Fruit fly (Drosophila melanogaster) whole organism, wandering third instar larva: ENCODE data around the gene Psa.

Experiments used
- Abd-B ChIP-seq: fragments of >200 bp; optimal IDR thresholded peaks from 2 replicates; lab custom pipeline; 2017; ENCODE audit warnings: missing biosample characterization, missing genetic modification characterization
- CG32264 ChIP-seq: fragments of 200-800 bp; sonication (Bioruptor generic); optimal IDR thresholded peaks from 2 replicates; lab custom pipeline; 2016; ENCODE audit warnings: missing biosample characterization, missing genetic modification characterization
- CG9705 ChIP-seq: fragments of 200-800 bp; sonication (Bioruptor generic); optimal IDR thresholded peaks from 2 replicates; lab custom pipeline; 2018; ENCODE audit warnings: missing biosample characterization, mild to moderate bottlenecking, missing genetic modification characterization
- Dfd ChIP-seq: fragments of >200 bp; optimal IDR thresholded peaks from 2 replicates; lab custom pipeline; 2017; ENCODE audit warnings: missing biosample characterization, missing genetic modification characterization
- Dif ChIP-seq: fragments of 200-275, 200-300 bp; sonication (Bioruptor generic); optimal IDR thresholded peaks from 2 replicates; lab custom pipeline; 2018; ENCODE audit warnings: missing biosample characterization, missing genetic modification characterization; ENCODE audit not compliant: partially characterized antibody
- GATAd ChIP-seq: sonication (Bioruptor generic); optimal IDR thresholded peaks from 2 replicates; lab custom pipeline; 2016; ENCODE audit warnings: missing biosample characterization, missing genetic modification characterization
- HLH106 ChIP-seq: fragments of 200-800 bp; optimal IDR thresholded peaks from 3 replicates; lab custom pipeline; 2019; ENCODE audit warnings: missing biosample characterization, mild to moderate bottlenecking, missing genetic modification characterization, moderate library complexity
- Hnf4 ChIP-seq: fragments of 200-800 bp; sonication (Bioruptor generic); optimal IDR thresholded peaks from 2 replicates; lab custom pipeline; 2016; ENCODE audit warnings: missing biosample characterization, mild to moderate bottlenecking, missing genetic modification characterization
- Hr78 ChIP-seq: fragments of >200 bp; optimal IDR thresholded peaks from 2 replicates; lab custom pipeline; 2017; ENCODE audit warnings: missing biosample characterization, missing genetic modification characterization
- Hr83 ChIP-seq: fragments of 200-300 bp; sonication (Bioruptor generic); optimal IDR thresholded peaks from 2 replicates; lab custom pipeline; 2016; ENCODE audit warnings: missing biosample characterization, mild to moderate bottlenecking, missing genetic modification characterization, moderate library complexity; ENCODE audit not compliant: poor library complexity, severe bottlenecking
- Jra ChIP-seq: sonication (Bioruptor generic); optimal IDR thresholded peaks from 2 replicates; lab custom pipeline; 2016; ENCODE audit warnings: missing biosample characterization, missing genetic modification characterization
- Mio ChIP-seq: sonication (Bioruptor generic); optimal IDR thresholded peaks from 2 replicates; lab custom pipeline; 2016; ENCODE audit warnings: missing biosample characterization, missing genetic modification characterization
- Myc ChIP-seq: fragments of >200 bp; optimal IDR thresholded peaks from 2 replicates; lab custom pipeline; 2017
- OdsH ChIP-seq: fragments of 200-800 bp; sonication (Bioruptor generic); optimal IDR thresholded peaks from 2 replicates; lab custom pipeline; 2016; ENCODE audit warnings: missing biosample characterization, mild to moderate bottlenecking, missing genetic modification characterization
- Rel ChIP-seq, 2 experiments: fragments of 200-800 bp; sonication (Bioruptor generic) in 1 of 2; optimal IDR thresholded peaks; 2 replicates in 1 of 2; 3 replicates in 1 of 2; lab custom pipeline; 2016 to 2019; ENCODE audit warnings: mild to moderate bottlenecking in 2 of 2, missing biosample characterization in 2 of 2, missing genetic modification characterization in 2 of 2, moderate library complexity in 1 of 2
- Sp1 ChIP-seq: fragments of 200-800 bp; sonication (Bioruptor generic); optimal IDR thresholded peaks from 3 replicates; lab custom pipeline; 2019; ENCODE audit warnings: missing biosample characterization, mild to moderate bottlenecking, missing genetic modification characterization, moderate library complexity
- Vsx2 ChIP-seq: fragments of 200-300, 225-300 bp; sonication (Bioruptor generic); optimal IDR thresholded peaks from 2 replicates; lab custom pipeline; 2018; ENCODE audit warnings: missing biosample characterization, missing genetic modification characterization; ENCODE audit not compliant: partially characterized antibody
- br ChIP-seq: fragments of 200-800 bp; sonication (Bioruptor generic); optimal IDR thresholded peaks from 2 replicates; lab custom pipeline; 2016; ENCODE audit warnings: missing biosample characterization, missing genetic modification characterization
- dl ChIP-seq, 2 experiments: fragments of 175-275, 200-275 bp in 1 of 2; fragments of 200-275 bp in 1 of 2; sonication (Bioruptor generic); optimal IDR thresholded peaks; lab custom pipeline; 2018; ENCODE audit warnings: mild to moderate bottlenecking in 2 of 2, missing biosample characterization in 2 of 2, missing genetic modification characterization in 2 of 2, moderate library complexity in 2 of 2; ENCODE audit not compliant: partially characterized antibody in 2 of 2, insufficient read depth in 1 of 2
- dsf ChIP-seq: sonication (Bioruptor generic); optimal IDR thresholded peaks from 2 replicates; lab custom pipeline; 2016; ENCODE audit warnings: missing biosample characterization, missing genetic modification characterization, borderline replicate concordance
- ey ChIP-seq: fragments of 200-800 bp; sonication (Bioruptor generic); optimal IDR thresholded peaks from 2 replicates; lab custom pipeline; 2016; ENCODE audit warnings: missing biosample characterization, missing genetic modification characterization
- foxo ChIP-seq, 2 experiments: fragments of 200-800 bp; sonication (Bioruptor generic); optimal IDR thresholded peaks; 2 replicates in 1 of 2; 3 replicates in 1 of 2; lab custom pipeline; 2016 to 2017; ENCODE audit warnings: missing biosample characterization in 2 of 2, missing genetic modification characterization in 2 of 2
- fru ChIP-seq: fragments of 200-800 bp; sonication (Bioruptor generic); optimal IDR thresholded peaks from 3 replicates; lab custom pipeline; 2016; ENCODE audit warnings: missing biosample characterization, mild to moderate bottlenecking, missing genetic modification characterization
- h ChIP-seq: fragments of 200-800 bp; sonication (Bioruptor generic); optimal IDR thresholded peaks from 3 replicates; lab custom pipeline; 2016; ENCODE audit warnings: missing biosample characterization, mild to moderate bottlenecking, missing genetic modification characterization
- lola ChIP-seq: fragments of >200 bp; optimal IDR thresholded peaks from 2 replicates; lab custom pipeline; 2017; ENCODE audit warnings: missing biosample characterization, missing genetic modification characterization
- pan ChIP-seq: fragments of >200 bp; optimal IDR thresholded peaks from 2 replicates; lab custom pipeline; 2017
- psq ChIP-seq: fragments of 200-800 bp; sonication (Bioruptor generic); optimal IDR thresholded peaks from 3 replicates; lab custom pipeline; 2017; ENCODE audit warnings: missing biosample characterization, mild to moderate bottlenecking, missing genetic modification characterization, moderate library complexity
- rgr ChIP-seq: fragments of 200-800 bp; sonication (Bioruptor generic); optimal IDR thresholded peaks from 3 replicates; lab custom pipeline; 2016; ENCODE audit warnings: missing biosample characterization, mild to moderate bottlenecking, missing genetic modification characterization
- sv ChIP-seq: fragments of 200-800 bp; sonication (Bioruptor generic); optimal IDR thresholded peaks from 3 replicates; lab custom pipeline; 2016; ENCODE audit warnings: missing biosample characterization, missing genetic modification characterization
- usp ChIP-seq: fragments of >200 bp; optimal IDR thresholded peaks from 2 replicates; lab custom pipeline; 2017; ENCODE audit warnings: missing biosample characterization, missing genetic modification characterization
- woc ChIP-seq: sonication (Bioruptor generic); optimal IDR thresholded peaks from 2 replicates; lab custom pipeline; 2016; ENCODE audit warnings: missing biosample characterization, mild to moderate bottlenecking, missing genetic modification characterization

Psa gene

DNA sequence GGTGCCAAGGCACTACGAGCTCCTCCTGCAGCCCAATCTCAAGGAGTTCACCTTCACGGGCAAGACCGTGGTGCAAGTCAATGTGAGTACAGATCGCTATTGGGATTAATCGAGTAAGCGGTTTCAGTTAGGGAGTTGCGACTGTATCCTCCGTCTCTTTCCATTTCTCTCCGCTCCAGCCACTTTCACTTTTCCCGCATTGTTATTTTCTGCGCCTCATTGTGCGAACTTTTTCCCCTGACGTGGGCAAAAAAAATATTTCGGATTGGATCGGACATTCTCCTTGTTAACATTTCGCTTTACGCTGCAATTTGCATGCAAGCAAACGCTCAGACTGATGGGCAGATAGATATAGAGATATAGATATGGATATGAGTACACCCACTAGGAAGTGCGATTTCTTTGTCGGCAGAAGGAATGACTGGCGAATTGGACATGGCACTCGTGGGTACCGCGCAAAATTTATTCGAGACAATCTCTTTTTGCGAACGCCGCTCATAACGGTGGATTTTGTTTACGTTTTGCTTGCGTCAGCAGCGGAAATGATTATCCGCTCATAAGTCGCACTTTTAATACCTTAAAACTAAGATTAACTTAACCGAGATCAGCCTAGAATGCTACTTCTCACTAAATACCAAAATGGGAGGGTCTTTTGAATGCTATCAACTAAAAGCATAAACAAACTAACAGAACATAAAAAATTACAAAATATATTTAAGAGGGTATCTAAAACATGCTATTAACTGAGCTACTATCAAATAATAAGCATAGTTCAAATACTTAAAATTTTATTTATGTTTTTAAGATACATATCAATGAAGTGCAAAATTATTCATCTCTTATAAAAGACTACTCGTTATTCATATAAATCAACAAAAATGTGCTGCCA lies 16.3 kb downstream of the Psa start:
- no peak for TF ChIP-seq Sp1
- peak; percentile 27 for TF ChIP-seq h (GFP tag; lab: Kevin White, UChicago)

dm6 chr3L:1531159-1531558 lies 28.5 kb downstream of the Psa start, which contains the start of gene Ir62a:
Gene Ir62a (minus strand): TSS chr3L:1531259.
- no peak for TF ChIP-seq Mio
- no peak for TF ChIP-seq woc (GFP tag; lab: Kevin White, UChicago)
- no peak for TF ChIP-seq Dif (GFP tag; lab: Kevin White, UChicago)
- TF ChIP-seq, all 38 proteins: peak for 0

- TF ChIP-seq Hr78 (GFP tag; lab: Kevin White, UChicago) (no peak), psq (GFP tag; lab: Kevin White, UChicago) (peak; percentile 88), foxo (GFP tag; optimal IDR thresholded peaks at IDR 0.05; lab: Kevin White, UChicago) (no peak), GATAd (GFP tag; lab: Kevin White, UChicago) (no peak), dl (GFP tag; optimal IDR thresholded peaks at IDR 0.05; lab: Kevin White, UChicago; ENCODE audit: insufficient read depth in 1 of 2, partially characterized antibody in 2 of 2) (no peak), sv (GFP tag; lab: Kevin White, UChicago) (no peak), usp (GFP tag; lab: Kevin White, UChicago) (no peak), Hnf4 (GFP tag; lab: Kevin White, UChicago) (no peak), Vsx2 (GFP tag; lab: Kevin White, UChicago) (no peak), woc (GFP tag; lab: Kevin White, UChicago) (no peak), Jra (GFP tag; lab: Kevin White, UChicago) (no peak), Hr83 (GFP tag; lab: Kevin White, UChicago) (no peak), Sp1 (no peak), lola (GFP tag; lab: Kevin White, UChicago) (no peak), OdsH (peak; percentile 5), Abd-B (GFP tag; lab: Kevin White, UChicago) (no peak), CG9705 (GFP tag; lab: Kevin White, UChicago) (no peak), HLH106 (tag; lab: Kevin White, UChicago) (peak; percentile 49), Myc (lab: Kevin White, UChicago) (no peak), pan (lab: Kevin White, UChicago) (no peak), CG32264 (GFP tag; lab: Kevin White, UChicago) (no peak)
Measured at dm6 chr3L:1533699-1534431, 31.2 kb downstream of the Psa start, which contains the start of gene Iml1. Gene Iml1 (minus strand): TSS chr3L:1534034.

- TF ChIP-seq rgr (GFP tag; lab: Kevin White, UChicago) (peak; percentile 48), Jra (GFP tag; lab: Kevin White, UChicago) (no peak), CG9705 (GFP tag; lab: Kevin White, UChicago) (peak; percentile 67), GATAd (GFP tag; lab: Kevin White, UChicago) (no peak), br (GFP tag; lab: Kevin White, UChicago) (peak; percentile 66), h (GFP tag; lab: Kevin White, UChicago) (peak; percentile 80), psq (GFP tag; lab: Kevin White, UChicago) (peak; percentile 55), Dfd (GFP tag; lab: Kevin White, UChicago) (no peak), sv (GFP tag; lab: Kevin White, UChicago) (peak; percentile 46), Hr83 (GFP tag; lab: Kevin White, UChicago) (peak; percentile 60), ey (GFP tag; lab: Kevin White, UChicago) (peak; percentile 48), Myc (lab: Kevin White, UChicago) (no peak), HLH106 (tag; lab: Kevin White, UChicago) (peak; percentile 65), CG32264 (GFP tag; lab: Kevin White, UChicago) (peak; percentile 23), Sp1 (peak; percentile 64), fru (peak; percentile 60), OdsH (peak; percentile 42), dsf (no peak), foxo (GFP tag; optimal IDR thresholded peaks at IDR 0.05; lab: Kevin White, UChicago) (peak in 1 of 2 experiments; percentile 66), dl (GFP tag; optimal IDR thresholded peaks at IDR 0.05; lab: Kevin White, UChicago; ENCODE audit: insufficient read depth in 1 of 2, partially characterized antibody in 2 of 2) (no peak), Rel (GFP tag; optimal IDR thresholded peaks at IDR 0.05; lab: Kevin White, UChicago) (no peak), Rel (tag; optimal IDR thresholded peaks at IDR 0.05; lab: Kevin White, UChicago) (peak; percentile 63)
Measured at dm6 chr3L:1536487-1537337, 34.1 kb downstream of the Psa start, which contains the start of the genes CG12091 and pns. Gene CG12091 (minus strand): TSS chr3L:1536835. Gene pns (plus strand): TSS chr3L:1537137.
